Fruit fly (Drosophila melanogaster): ENCODE results near the gene CG13738.

CG13738 gene

DNA sequence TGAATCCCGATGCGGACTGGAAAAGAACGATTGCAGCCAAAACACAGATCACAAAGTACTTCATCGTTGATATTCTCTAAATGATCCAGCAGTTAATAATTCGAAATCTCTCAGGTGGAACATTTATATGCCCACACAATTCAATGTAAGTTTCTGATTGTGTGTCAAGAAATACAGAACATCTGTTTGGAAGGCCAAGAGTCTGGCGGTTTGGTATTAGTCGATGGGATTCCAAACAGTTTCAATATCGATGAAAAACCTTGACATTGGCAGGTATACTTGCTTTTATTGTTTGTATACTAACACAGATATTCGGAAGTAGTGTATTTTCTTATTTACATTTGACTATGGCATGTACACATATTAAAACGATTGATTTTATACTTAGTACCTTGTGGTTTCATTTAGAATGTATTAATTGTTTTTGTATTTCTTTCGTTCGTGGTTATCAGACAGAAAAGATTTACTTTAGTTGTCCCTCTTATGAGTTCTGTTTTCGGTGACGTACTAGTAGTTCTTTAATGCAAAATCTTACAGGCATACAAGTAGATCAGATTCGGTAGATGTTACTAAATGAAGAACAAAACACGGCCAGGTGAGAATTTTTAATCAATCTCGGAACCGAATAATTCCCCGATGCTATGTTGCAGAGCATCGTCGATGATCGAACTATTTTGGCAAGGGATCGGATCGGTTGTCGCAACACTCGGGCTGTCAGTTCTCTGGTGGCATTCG lies at the start of gene CG13738, which contains the start of gene Hsc70-1:
Gene CG13738, minus strand, starts transcription at position 101 of the 735 bp plus-strand sequence.
Gene Hsc70-1, plus strand, starts transcription at position 685 of the 735 bp plus-strand sequence.
- TF ChIP-seq insv (optimal IDR thresholded peaks at IDR 0.05) (no peak), Sin3A (optimal IDR thresholded peaks at IDR 0.05) (no peak), ttk (optimal IDR thresholded peaks at IDR 0.05) (no peak), h (optimal IDR thresholded peaks at IDR 0.05) (no peak)

dm6 chr3L:14006704-14007126 lies 33.4 kb upstream of the CG13738 start:
- TF ChIP-seq Sin3A (optimal IDR thresholded peaks at IDR 0.05) (no peak), psq (optimal IDR thresholded peaks at IDR 0.05) (no peak), Myc (optimal IDR thresholded peaks at IDR 0.05) (no peak), ttk (optimal IDR thresholded peaks at IDR 0.05) (no peak), insv (optimal IDR thresholded peaks at IDR 0.05) (no peak), h (optimal IDR thresholded peaks at IDR 0.05) (no peak)

- no peak for TF ChIP-seq psq (optimal IDR thresholded peaks at IDR 0.05)
Measured at dm6 chr3L:14005627-14006287, 32.5 kb upstream of the CG13738 start.

DNA sequence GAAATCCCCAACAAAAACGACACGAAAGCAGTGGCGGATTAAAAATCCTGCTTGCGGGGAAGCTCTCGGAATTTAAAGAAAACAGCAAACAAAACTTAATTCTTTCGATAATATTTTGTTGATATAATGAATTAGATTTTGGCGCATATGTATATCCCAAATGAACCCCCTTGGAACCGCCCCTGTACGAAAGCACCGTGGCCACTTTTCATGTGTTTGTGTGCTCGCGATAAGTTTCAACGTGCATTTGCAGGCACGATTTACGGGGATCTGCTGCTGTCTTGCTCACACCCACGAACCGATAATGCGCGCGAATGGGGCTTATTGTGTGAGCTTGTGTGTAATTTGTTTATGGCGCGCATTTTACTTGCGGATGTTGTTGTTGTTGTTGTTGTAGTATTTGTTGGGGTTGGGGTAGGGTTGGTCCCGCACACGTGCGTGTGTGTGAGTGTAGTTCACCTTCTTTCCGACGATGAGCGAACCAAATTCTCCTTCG lies 31.7 kb upstream of the CG13738 start:
- TF ChIP-seq psq (optimal IDR thresholded peaks at IDR 0.05) (peak; percentile 44), ttk (optimal IDR thresholded peaks at IDR 0.05) (no peak)

- peak; percentile 97 for TF ChIP-seq psq (optimal IDR thresholded peaks at IDR 0.05)
- no peak for TF ChIP-seq Myc (optimal IDR thresholded peaks at IDR 0.05)
Measured at dm6 chr3L:14004041-14004407, 30.7 kb upstream of the CG13738 start.

DNA sequence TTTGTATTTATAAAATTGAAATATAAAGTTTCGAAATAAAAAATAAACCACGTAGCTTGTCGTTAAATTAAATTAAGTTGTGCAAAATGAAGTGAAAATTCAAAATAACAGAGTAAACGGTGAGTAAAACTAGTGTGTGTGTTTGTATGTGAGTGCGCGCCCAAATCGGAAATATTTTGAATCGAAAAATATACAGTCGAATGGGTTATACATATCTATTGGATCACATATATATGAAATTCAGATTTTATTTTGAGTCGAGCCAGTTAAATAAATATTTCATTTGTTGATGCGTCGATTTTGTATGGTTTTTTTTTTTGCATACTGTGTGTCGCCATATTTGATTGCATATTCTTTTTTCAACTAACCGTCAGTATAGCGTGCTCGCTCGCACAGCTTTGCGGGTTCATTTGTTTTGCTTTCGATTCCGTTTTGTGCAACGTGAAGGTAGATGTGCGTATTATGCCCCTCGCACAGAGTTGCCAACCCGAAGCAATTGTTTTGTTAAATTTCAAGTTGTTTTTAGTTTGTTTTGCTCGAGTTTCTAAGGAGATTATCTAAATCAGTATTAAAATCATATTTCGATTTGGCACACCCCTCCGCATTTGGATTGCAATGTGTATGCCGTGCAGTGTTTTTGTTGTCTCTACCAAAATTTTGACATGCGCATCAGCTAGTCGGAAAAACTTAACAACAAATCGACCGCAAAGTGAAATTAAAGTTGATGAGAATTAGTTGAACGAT lies 30.2 kb upstream of the CG13738 start:
- TF ChIP-seq Sin3A (optimal IDR thresholded peaks at IDR 0.05) (no peak), psq (optimal IDR thresholded peaks at IDR 0.05) (peak; percentile 59), ttk (optimal IDR thresholded peaks at IDR 0.05) (no peak)

- peak; percentile 98 for TF ChIP-seq psq (optimal IDR thresholded peaks at IDR 0.05)
- no peak for TF ChIP-seq Sin3A (optimal IDR thresholded peaks at IDR 0.05)
Measured at dm6 chr3L:14002524-14003135, 29.4 kb upstream of the CG13738 start.

dm6 chr3L:14001658-14002523 lies 28.6 kb upstream of the CG13738 start, which contains the start of the genes Nprl3 and upSET:
TSS of gene Nprl3 (minus strand) at chr3L:14001880.
TSS of gene upSET (plus strand) at chr3L:14002127.
- no peak for TF ChIP-seq h (optimal IDR thresholded peaks at IDR 0.05)
- TF ChIP-seq psq (optimal IDR thresholded peaks at IDR 0.05) = peak; percentile 48

dm6 chr3L:13999204-13999603 lies 25.9 kb upstream of the CG13738 start, which contains the start of gene CG17359:
TSS of gene CG17359 (minus strand) at chr3L:13999251.
- TF ChIP-seq ttk (optimal IDR thresholded peaks at IDR 0.05) (no peak), Sin3A (optimal IDR thresholded peaks at IDR 0.05) (no peak), psq (optimal IDR thresholded peaks at IDR 0.05) (no peak), insv (optimal IDR thresholded peaks at IDR 0.05) (no peak), h (optimal IDR thresholded peaks at IDR 0.05) (no peak), Myc (optimal IDR thresholded peaks at IDR 0.05) (no peak)

DNA sequence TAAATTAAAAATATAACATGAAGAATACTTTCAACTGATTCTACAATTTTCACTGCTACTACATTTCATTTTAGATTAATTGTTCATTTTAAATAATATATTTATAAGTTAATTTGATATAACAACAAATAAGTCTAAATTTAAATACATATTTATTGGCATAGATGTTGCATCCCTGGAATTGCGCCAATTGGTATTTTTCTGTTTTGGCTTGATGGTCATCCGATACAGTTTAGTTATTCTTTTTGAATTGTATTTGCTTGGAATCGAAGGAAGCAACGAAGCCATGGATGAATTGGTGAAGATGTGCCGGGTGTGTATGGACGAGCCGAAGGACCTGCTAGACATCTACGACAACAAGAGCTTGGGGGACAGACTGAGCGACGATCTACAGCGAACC lies 23.7 kb upstream of the CG13738 start, which contains the start of gene CG17361:
Gene CG17361, plus strand, starts transcription at position 200 of the 400 bp plus-strand sequence.
- TF ChIP-seq psq (optimal IDR thresholded peaks at IDR 0.05) = no peak
- TF ChIP-seq Myc (optimal IDR thresholded peaks at IDR 0.05) = no peak
- no peak for TF ChIP-seq Sin3A (optimal IDR thresholded peaks at IDR 0.05)
- TF ChIP-seq ttk (optimal IDR thresholded peaks at IDR 0.05) = no peak
- TF ChIP-seq insv (optimal IDR thresholded peaks at IDR 0.05) = no peak
- TF ChIP-seq h (optimal IDR thresholded peaks at IDR 0.05) = no peak

- TF ChIP-seq psq (optimal IDR thresholded peaks at IDR 0.05) = no peak
Measured at dm6 chr3L:13996437-13996836, 23.2 kb upstream of the CG13738 start.
